Fruit fly (Drosophila melanogaster) whole organism, embryonic: Measurements from ENCODE around the gene Cdc6.

Experiments
- Antp ChIP-seq: fragments of 200-800 bp; sonication (Bioruptor generic); optimal IDR thresholded peaks from 3 replicates; lab custom pipeline; 2016; ENCODE audit warnings: missing biosample characterization, missing genetic modification characterization
- CG12071 ChIP-seq: fragments of 200-800 bp; sonication (Bioruptor generic); optimal IDR thresholded peaks from 3 replicates; lab custom pipeline; 2018; ENCODE audit warnings: missing biosample characterization, mild to moderate bottlenecking, missing genetic modification characterization
- CG12299 ChIP-seq: fragments of 200-800 bp; sonication (Bioruptor generic); optimal IDR thresholded peaks from 2 replicates; lab custom pipeline; 2018; ENCODE audit warnings: missing biosample characterization, mild to moderate bottlenecking, missing genetic modification characterization
- CG12942 ChIP-seq: fragments of 200-800 bp; sonication (Bioruptor generic); optimal IDR thresholded peaks from 3 replicates; lab custom pipeline; 2016; ENCODE audit warnings: missing biosample characterization, missing genetic modification characterization
- CG13287 ChIP-seq: fragments of 200-800 bp; sonication (Bioruptor generic); IDR thresholded peaks from 2 replicates; pipeline ENCODE4 v1.3.6; 2022; ENCODE audit warnings: missing biosample characterization, missing genetic modification characterization; ENCODE audit not compliant: partially characterized antibody
- CG14860 ChIP-seq: fragments of 200-800 bp; sonication (Bioruptor generic); IDR thresholded peaks from 3 replicates; pipeline ENCODE4 v1.3.6; 2022; ENCODE audit warnings: missing biosample characterization, missing genetic modification characterization; ENCODE audit not compliant: partially characterized antibody
- CG15269 ChIP-seq: fragments of 200-800 bp; sonication (Bioruptor generic); optimal IDR thresholded peaks from 2 replicates; lab custom pipeline; 2018; ENCODE audit warnings: missing biosample characterization, mild to moderate bottlenecking, missing genetic modification characterization, moderate library complexity
- CG15601 ChIP-seq: fragments of 200-800 bp; sonication (Bioruptor generic); optimal IDR thresholded peaks from 3 replicates; lab custom pipeline; 2019; ENCODE audit warnings: missing biosample characterization, mild to moderate bottlenecking, missing genetic modification characterization, moderate library complexity
- CG17612 ChIP-seq: fragments of 200-800 bp; sonication (Bioruptor generic); IDR thresholded peaks from 2 replicates; pipeline ENCODE4 v1.3.6; 2022; ENCODE audit warnings: missing biosample characterization, missing genetic modification characterization
- CG18262 ChIP-seq: fragments of 200-800 bp; optimal IDR thresholded peaks from 3 replicates; lab custom pipeline; 2019; ENCODE audit warnings: missing biosample characterization, mild to moderate bottlenecking, missing genetic modification characterization, moderate library complexity
- CG2129 ChIP-seq: fragments of 200-800 bp; sonication (Bioruptor generic); IDR thresholded peaks from 2 replicates; pipeline ENCODE4 v1.3.6; 2022; ENCODE audit warnings: missing biosample characterization, missing genetic modification characterization; ENCODE audit not compliant: partially characterized antibody
- CG31224 ChIP-seq: fragments of 200-800 bp; sonication (Bioruptor generic); IDR thresholded peaks from 2 replicates; pipeline ENCODE4 v1.3.6; 2022; ENCODE audit warnings: missing biosample characterization, missing genetic modification characterization
- CG31388 ChIP-seq: fragments of 200-800 bp; sonication (Bioruptor generic); optimal IDR thresholded peaks from 2 replicates; lab custom pipeline; 2016; ENCODE audit warnings: missing biosample characterization, missing genetic modification characterization
- CG3163 ChIP-seq: fragments of 200-800 bp; sonication (Bioruptor generic); optimal IDR thresholded peaks from 3 replicates; lab custom pipeline; 2016; ENCODE audit warnings: missing biosample characterization, missing genetic modification characterization
- CG34224 ChIP-seq: fragments of 200-800 bp; sonication (Bioruptor generic); IDR thresholded peaks from 3 replicates; pipeline ENCODE4 v1.3.6; 2022; ENCODE audit warnings: missing biosample characterization, missing genetic modification characterization; ENCODE audit not compliant: partially characterized antibody
- CG34422 ChIP-seq: fragments of 200-800 bp; sonication (Bioruptor generic); IDR thresholded peaks from 3 replicates; pipeline ENCODE4 v1.3.6; 2022; ENCODE audit warnings: missing biosample characterization, missing genetic modification characterization
- CG3995 ChIP-seq: fragments of 200-800 bp; sonication (Bioruptor generic); optimal IDR thresholded peaks from 3 replicates; lab custom pipeline; 2016; ENCODE audit warnings: missing biosample characterization, missing genetic modification characterization
- CG6683 ChIP-seq: fragments of 200-800 bp; sonication (Bioruptor generic); optimal IDR thresholded peaks from 2 replicates; lab custom pipeline; 2017; ENCODE audit warnings: missing biosample characterization, mild to moderate bottlenecking, missing genetic modification characterization, missing genetic modification reagents
- CG8281 ChIP-seq: fragments of 200-800 bp; sonication (Bioruptor generic); optimal IDR thresholded peaks from 2 replicates; lab custom pipeline; 2018; ENCODE audit warnings: missing biosample characterization, mild to moderate bottlenecking, missing genetic modification characterization, moderate library complexity
- CG8290 ChIP-seq, 3 experiments: fragments of 200-800 bp; sonication (Bioruptor generic); optimal IDR thresholded peaks; 2 replicates each; lab custom pipeline; 2016 to 2019; ENCODE audit warnings: missing biosample characterization in 3 of 3, missing genetic modification characterization in 3 of 3, mild to moderate bottlenecking in 2 of 3, moderate library complexity in 1 of 3
- CG9817 ChIP-seq: fragments of 200-800 bp; sonication (Bioruptor generic); optimal IDR thresholded peaks from 2 replicates; lab custom pipeline; 2018; ENCODE audit warnings: missing biosample characterization, mild to moderate bottlenecking, missing genetic modification characterization, moderate library complexity
- Dref ChIP-seq: fragments of 200-800 bp; sonication (Bioruptor generic); IDR thresholded peaks from 2 replicates; pipeline ENCODE4 v1.3.6; 2022; ENCODE audit warnings: missing biosample characterization, missing genetic modification characterization
- Fer1 ChIP-seq: fragments of 200-800 bp; sonication (Bioruptor generic); optimal IDR thresholded peaks from 2 replicates; lab custom pipeline; 2017; ENCODE audit warnings: missing biosample characterization, mild to moderate bottlenecking, missing genetic modification characterization
- H2.0 ChIP-seq: fragments of 200-800 bp; sonication (Bioruptor generic); IDR thresholded peaks from 2 replicates; pipeline ENCODE4 v1.3.6; 2022; ENCODE audit warnings: missing biosample characterization, missing genetic modification characterization
- Hr3 ChIP-seq: fragments of 200-800 bp; sonication (Bioruptor generic); optimal IDR thresholded peaks from 3 replicates; lab custom pipeline; 2016; ENCODE audit warnings: missing biosample characterization, missing genetic modification characterization
- Hr39 ChIP-seq: fragments of >200 bp; optimal IDR thresholded peaks from 2 replicates; lab custom pipeline; 2017
- Lhr ChIP-seq: fragments of 200-800 bp; sonication (Bioruptor generic); optimal IDR thresholded peaks from 3 replicates; lab custom pipeline; 2017; ENCODE audit warnings: mild to moderate bottlenecking, missing biosample characterization, missing genetic modification reagents, missing genetic modification characterization
- NfI ChIP-seq: fragments of 200-800 bp; sonication (Bioruptor generic); optimal IDR thresholded peaks from 3 replicates; lab custom pipeline; 2018; ENCODE audit warnings: missing biosample characterization, mild to moderate bottlenecking, missing genetic modification characterization, moderate library complexity
- Ptx1 ChIP-seq: fragments of 200-800 bp; sonication (Bioruptor generic); IDR thresholded peaks from 2 replicates; pipeline ENCODE4 v1.3.6; 2022; ENCODE audit warnings: missing biosample characterization, missing genetic modification characterization
- Scr ChIP-seq: fragments of 200-800 bp; sonication (Bioruptor generic); IDR thresholded peaks from 2 replicates; pipeline ENCODE4 v1.3.6; 2022; ENCODE audit warnings: missing biosample characterization, missing genetic modification characterization; ENCODE audit not compliant: partially characterized antibody
- Sry-β ChIP-seq: fragments of 200-800 bp; sonication (Bioruptor generic); optimal IDR thresholded peaks from 2 replicates; lab custom pipeline; 2018; ENCODE audit warnings: missing biosample characterization, mild to moderate bottlenecking, missing genetic modification characterization, moderate library complexity
- YL-1 ChIP-seq: fragments of 200-800 bp; sonication (Bioruptor generic); optimal IDR thresholded peaks from 3 replicates; lab custom pipeline; 2017; ENCODE audit warnings: missing biosample characterization, mild to moderate bottlenecking, missing genetic modification characterization
- ato ChIP-seq: fragments of 200-800 bp; sonication (Bioruptor generic); IDR thresholded peaks from 2 replicates; pipeline ENCODE4 v1.3.6; 2022; ENCODE audit warnings: missing biosample characterization, missing genetic modification characterization; ENCODE audit not compliant: partially characterized antibody
- btn ChIP-seq: fragments of 200-800 bp; sonication (Bioruptor generic); optimal IDR thresholded peaks from 2 replicates; lab custom pipeline; 2016; ENCODE audit warnings: missing biosample characterization, missing genetic modification characterization
- crc ChIP-seq: fragments of 200-800 bp; sonication (Bioruptor generic); optimal IDR thresholded peaks from 2 replicates; lab custom pipeline; 2016; ENCODE audit warnings: missing biosample characterization, missing genetic modification characterization
- eve ChIP-seq, 2 experiments: fragments of >200 bp; optimal IDR thresholded peaks; 2 replicates each; lab custom pipeline; 2017; ENCODE audit warnings: missing biosample characterization in 2 of 2, missing genetic modification characterization in 2 of 2
- gem ChIP-seq: fragments of 200-800 bp; sonication (Bioruptor generic); optimal IDR thresholded peaks from 2 replicates; lab custom pipeline; 2019; ENCODE audit warnings: missing biosample characterization, mild to moderate bottlenecking, missing genetic modification characterization, moderate library complexity
- jigr1 ChIP-seq: fragments of 200-800 bp; sonication (Bioruptor generic); IDR thresholded peaks from 3 replicates; pipeline ENCODE4 v1.3.6; 2022; ENCODE audit warnings: missing biosample characterization, missing genetic modification characterization
- ken ChIP-seq: fragments of 200-800 bp; sonication (Bioruptor generic); IDR thresholded peaks from 3 replicates; pipeline ENCODE4 v1.3.6; 2022; ENCODE audit warnings: missing biosample characterization, missing genetic modification characterization
- lola ChIP-seq, 3 experiments: fragments of >200 bp in 2 of 3; fragments of 200-800 bp in 1 of 3; sonication (Bioruptor generic) in 1 of 3; optimal IDR thresholded peaks; 2 replicates each; lab custom pipeline; 2017 to 2019; ENCODE audit warnings: missing biosample characterization in 3 of 3, missing genetic modification characterization in 3 of 3, mild to moderate bottlenecking in 1 of 3, moderate library complexity in 1 of 3
- maf-S ChIP-seq: fragments of 200-800 bp; sonication (Bioruptor generic); optimal IDR thresholded peaks from 2 replicates; lab custom pipeline; 2016; ENCODE audit warnings: missing biosample characterization, missing genetic modification characterization
- nerfin-2 ChIP-seq: fragments of 200-800 bp; sonication (Bioruptor generic); IDR thresholded peaks from 2 replicates; pipeline ENCODE4 v1.3.6; 2022; ENCODE audit warnings: missing biosample characterization, missing genetic modification characterization; ENCODE audit not compliant: partially characterized antibody
- phol ChIP-seq: fragments of 200-800 bp; sonication (Bioruptor generic); optimal IDR thresholded peaks from 3 replicates; lab custom pipeline; 2018; ENCODE audit warnings: missing biosample characterization, mild to moderate bottlenecking, missing genetic modification characterization, moderate library complexity
- run ChIP-seq: fragments of 200-800 bp; sonication (Bioruptor generic); optimal IDR thresholded peaks from 3 replicates; lab custom pipeline; 2018; ENCODE audit warnings: missing biosample characterization, mild to moderate bottlenecking, missing genetic modification characterization
- sna ChIP-seq: fragments of 200-800 bp; sonication (Bioruptor generic); IDR thresholded peaks from 2 replicates; pipeline ENCODE4 v1.3.6; 2022; ENCODE audit warnings: missing biosample characterization, missing genetic modification characterization; ENCODE audit not compliant: partially characterized antibody
- tup ChIP-seq: fragments of 200-800 bp; sonication (Bioruptor generic); optimal IDR thresholded peaks from 2 replicates; lab custom pipeline; 2016; ENCODE audit warnings: missing biosample characterization, mild to moderate bottlenecking, missing genetic modification characterization, moderate library complexity
- unc-4 ChIP-seq: fragments of 200-800 bp; sonication (Bioruptor generic); IDR thresholded peaks from 2 replicates; pipeline ENCODE4 v1.3.6; 2022; ENCODE audit warnings: missing biosample characterization, missing genetic modification characterization; ENCODE audit not compliant: partially characterized antibody

The Cdc6 gene

dm6 chr3L:8603880-8604692, 29.8 kb downstream of the Cdc6 start, which contains the start of the genes CG5989 and CG6282 (continued):
- TF ChIP-seq lola (GFP tag; optimal IDR thresholded peaks at IDR 0.05; lab: Kevin White, UChicago): peak in 1 of 3 experiments; percentile 25
- TF ChIP-seq CG34422 (GFP tag; lab: Robert Waterston, UW): peak; percentile 51; the same call in 1 of the 3 replicates
- TF ChIP-seq CG34224 (GFP tag; lab: Robert Waterston, UW): peak; percentile 52; the same call in 2 of the 3 replicates
- peak; percentile 36 for TF ChIP-seq CG15601 (tag; lab: Kevin White, UChicago)
- peak; percentile 72 for TF ChIP-seq gem
- peak; percentile 54 for TF ChIP-seq Scr (GFP tag; lab: Robert Waterston, UW)
- TF ChIP-seq tup (GFP tag; lab: Kevin White, UChicago): no peak
- no peak for TF ChIP-seq maf-S (GFP tag; lab: Kevin White, UChicago)
- no peak for TF ChIP-seq run (tag; lab: Kevin White, UChicago)
- no peak; the same call in 1 of the 2 replicates for TF ChIP-seq sna (GFP tag; lab: Robert Waterston, UW)
- TF ChIP-seq ato: 0 out of 2 replicates have a peak, but pooled peaks have one; percentile 32
- no peak for TF ChIP-seq CG8290 (GFP tag; optimal IDR thresholded peaks at IDR 0.05; lab: Kevin White, UChicago)
- TF ChIP-seq CG8290 (tag; optimal IDR thresholded peaks at IDR 0.05; lab: Kevin White, UChicago): peak in 1 of 2 experiments; percentile 45
- peak; percentile 32 for TF ChIP-seq CG12299 (tag; lab: Kevin White, UChicago)
- TF ChIP-seq CG8281 (tag; lab: Kevin White, UChicago): no peak
- TF ChIP-seq Dref: peak; percentile 60
- peak; percentile 85 for TF ChIP-seq ken (GFP tag; lab: Robert Waterston, UW)
- TF ChIP-seq Ptx1 (GFP tag; lab: Robert Waterston, UW): 0 out of 2 replicates have a peak, but pooled peaks have one; percentile 12
- TF ChIP-seq CG2129 (GFP tag; lab: Robert Waterston, UW): peak; percentile 23; the same call in 1 of the 2 replicates
- no peak for TF ChIP-seq nerfin-2 (GFP tag; lab: Robert Waterston, UW)
- TF ChIP-seq crc: no peak
- TF ChIP-seq Sry-β (GFP tag; lab: Kevin White, UChicago): no peak
- TF ChIP-seq CG12071: peak; percentile 15
- TF ChIP-seq CG9817: peak; percentile 7
- TF ChIP-seq Antp (GFP tag; lab: Kevin White, UChicago): no peak
- TF ChIP-seq Hr39: no peak
- peak; percentile 76 for TF ChIP-seq CG13287 (GFP tag; lab: Robert Waterston, UW)
- TF ChIP-seq CG12942 (GFP tag; lab: Kevin White, UChicago): no peak
- TF ChIP-seq CG3163: no peak
- peak; percentile 13 for TF ChIP-seq CG18262 (tag; lab: Kevin White, UChicago)
- TF ChIP-seq eve (GFP tag; optimal IDR thresholded peaks at IDR 0.05; lab: Kevin White, UChicago): no peak
- no peak for TF ChIP-seq btn (GFP tag; lab: Kevin White, UChicago)
- peak; percentile 73 for TF ChIP-seq Lhr (GFP tag; lab: Kevin White, UChicago)
- TF ChIP-seq CG6683 (GFP tag; lab: Kevin White, UChicago): peak; percentile 13
- TF ChIP-seq Fer1: no peak
- peak; percentile 57; the same call in 1 of the 2 replicates for TF ChIP-seq H2.0 (GFP tag; lab: Robert Waterston, UW)
- peak; percentile 41 for TF ChIP-seq CG15269 (tag; lab: Kevin White, UChicago)
- TF ChIP-seq Hr3 (GFP tag; lab: Kevin White, UChicago): peak; percentile 36
- TF ChIP-seq NfI (GFP tag; lab: Kevin White, UChicago): peak; percentile 12
- TF ChIP-seq CG3995 (GFP tag; lab: Kevin White, UChicago): no peak
- no peak for TF ChIP-seq CG31224
- no peak for TF ChIP-seq jigr1 (GFP tag; lab: Robert Waterston, UW)
- no peak for TF ChIP-seq CG17612 (GFP tag; lab: Robert Waterston, UW)
- TF ChIP-seq CG31388 (GFP tag; lab: Kevin White, UChicago): no peak
- peak; percentile 61 for TF ChIP-seq unc-4
- peak; percentile 30 for TF ChIP-seq phol (tag; lab: Kevin White, UChicago)
- TF ChIP-seq CG14860 (GFP tag; lab: Robert Waterston, UW): no peak
- peak; percentile 24 for TF ChIP-seq YL-1 (GFP tag; lab: Kevin White, UChicago)
